Worm (Caenorhabditis elegans) whole organism, L1 larva: ENCODE measurements around the gene amt-3.

Source experiments
- C04F5.9 ChIP-seq: sonication (generic microtip); optimal IDR thresholded peaks from 2 replicates; lab custom pipeline; 2016; ENCODE audit warnings: missing genetic modification characterization, missing compliant biosample characterization
- C34B4.2 ChIP-seq: sonication (generic microtip); optimal IDR thresholded peaks from 2 replicates; lab custom pipeline; 2017; ENCODE audit warnings: mild to moderate bottlenecking, missing genetic modification characterization, missing compliant biosample characterization
- aha-1 ChIP-seq: fragments of 150-350 bp; optimal IDR thresholded peaks from 2 replicates; lab custom pipeline; 2014; ENCODE audit warnings: missing biosample characterization, missing genetic modification characterization
- alr-1 ChIP-seq: fragments of 200-800 bp; sonication (Bioruptor generic); optimal IDR thresholded peaks from 2 replicates; lab custom pipeline; 2018; ENCODE audit warnings: borderline replicate concordance, mild to moderate bottlenecking, missing genetic modification characterization, missing compliant biosample characterization
- ama-1 ChIP-seq: fragments of 150-350 bp; optimal IDR thresholded peaks from 2 replicates; lab custom pipeline; 2014
- ceh-8 ChIP-seq: fragments of 200-800 bp; sonication (Bioruptor generic); optimal IDR thresholded peaks from 2 replicates; lab custom pipeline; 2018; ENCODE audit warnings: mild to moderate bottlenecking, missing genetic modification characterization, moderate library complexity, missing compliant biosample characterization
- ceh-82 ChIP-seq, 3 experiments: fragments of 150-350 bp in 1 of 3; sonication (generic microtip) in 2 of 3; optimal IDR thresholded peaks; 2 replicates each; lab custom pipeline; 2014 to 2017; ENCODE audit warnings: missing biosample characterization in 3 of 3, missing genetic modification characterization in 3 of 3
- dsc-1 ChIP-seq: sonication (generic microtip); optimal IDR thresholded peaks from 2 replicates; lab custom pipeline; 2016; ENCODE audit warnings: mild to moderate bottlenecking, missing genetic modification characterization, missing compliant biosample characterization
- efl-1 ChIP-seq, 4 experiments: fragments of 150-350 bp; optimal IDR thresholded peaks in 3 of 4; peaks in 1 of 4; 1 replicate in 1 of 4; 2 replicates in 3 of 4; lab custom pipeline; 2014; ENCODE audit warnings: missing biosample characterization in 2 of 4, missing genetic modification characterization in 2 of 4, missing genetic modification reagents in 2 of 4
- elt-2 ChIP-seq: sonication (generic microtip); optimal IDR thresholded peaks from 2 replicates; lab custom pipeline; 2016; ENCODE audit warnings: missing genetic modification characterization, mild to moderate bottlenecking, inconsistent platforms, missing compliant biosample characterization, missing genetic modification reagents
- elt-3 ChIP-seq, 6 experiments: fragments of 150-350 bp in 1 of 6; sonication (generic microtip); optimal IDR thresholded peaks; 2 replicates each; lab custom pipeline; 2017 to 2018; ENCODE audit warnings: missing biosample characterization in 6 of 6, missing genetic modification characterization in 6 of 6, inconsistent platforms in 1 of 6
- fkh-4 ChIP-seq: sonication (generic microtip); optimal IDR thresholded peaks from 2 replicates; lab custom pipeline; 2016; ENCODE audit warnings: missing compliant biosample characterization, missing genetic modification characterization, borderline replicate concordance
- fkh-8 ChIP-seq: sonication (generic microtip); optimal IDR thresholded peaks from 2 replicates; lab custom pipeline; 2016; ENCODE audit warnings: mild to moderate bottlenecking, missing genetic modification characterization, missing compliant biosample characterization
- grh-1 ChIP-seq: fragments of 200-800 bp; sonication (Bioruptor generic); IDR thresholded peaks from 2 replicates; pipeline ENCODE4 v1.3.6; 2022; ENCODE audit warnings: missing genetic modification reagents, missing genetic modification characterization, missing compliant biosample characterization
- hlh-17 ChIP-seq: fragments of 200-800 bp; sonication (Bioruptor generic); optimal IDR thresholded peaks from 2 replicates; lab custom pipeline; 2018; ENCODE audit warnings: missing genetic modification characterization, mild to moderate bottlenecking, missing compliant biosample characterization, moderate library complexity, borderline replicate concordance
- hpl-2 ChIP-seq: fragments of 150-350 bp; optimal IDR thresholded peaks from 2 replicates; lab custom pipeline; 2014; ENCODE audit warnings: missing biosample characterization, missing genetic modification reagents, missing genetic modification characterization
- jun-1 ChIP-seq: fragments of 150-350 bp; optimal IDR thresholded peaks from 2 replicates; lab custom pipeline; 2014; ENCODE audit warnings: missing biosample characterization, missing genetic modification reagents, missing genetic modification characterization
- lin-13 ChIP-seq: fragments of 150-350 bp; optimal IDR thresholded peaks from 2 replicates; lab custom pipeline; 2014; ENCODE audit warnings: missing biosample characterization, missing genetic modification reagents, missing genetic modification characterization
- lin-14 ChIP-seq: fragments of 200-800 bp; sonication (Bioruptor generic); optimal IDR thresholded peaks from 2 replicates; lab custom pipeline; 2018; ENCODE audit warnings: mild to moderate bottlenecking, missing genetic modification characterization, moderate library complexity, missing compliant biosample characterization
- lin-35 ChIP-seq, 2 experiments: fragments of 150-350 bp; optimal IDR thresholded peaks; 2 replicates each; lab custom pipeline; 2014; ENCODE audit warnings: missing biosample characterization in 2 of 2, missing genetic modification characterization in 2 of 2, missing genetic modification reagents in 2 of 2
- lin-39 ChIP-seq: fragments of 150-350 bp; optimal IDR thresholded peaks from 2 replicates; lab custom pipeline; 2014; ENCODE audit warnings: missing biosample characterization, missing genetic modification reagents, missing genetic modification characterization
- lsy-2 ChIP-seq, 2 experiments: fragments of 150-350 bp; optimal IDR thresholded peaks; 2 replicates each; lab custom pipeline; 2014; ENCODE audit warnings: missing biosample characterization in 2 of 2, missing genetic modification characterization in 2 of 2
- mef-2 ChIP-seq: fragments of 150-350 bp; optimal IDR thresholded peaks from 2 replicates; lab custom pipeline; 2014; ENCODE audit warnings: missing biosample characterization, missing genetic modification characterization
- mep-1 ChIP-seq: fragments of 150-350 bp; optimal IDR thresholded peaks from 2 replicates; lab custom pipeline; 2014; ENCODE audit warnings: missing biosample characterization, missing genetic modification characterization
- nhr-12 ChIP-seq: sonication (generic microtip); optimal IDR thresholded peaks from 2 replicates; lab custom pipeline; 2017; ENCODE audit warnings: missing biosample characterization, missing genetic modification characterization
- nhr-19 ChIP-seq: fragments of 200-800 bp; sonication (Bioruptor generic); conservative IDR thresholded peaks from 2 replicates; pipeline ENCODE4 v1.3.6; 2022; ENCODE audit warnings: missing genetic modification characterization, missing compliant biosample characterization
- nhr-20 ChIP-seq: sonication (generic microtip); optimal IDR thresholded peaks from 2 replicates; lab custom pipeline; 2016; ENCODE audit warnings: mild to moderate bottlenecking, missing genetic modification characterization, missing compliant biosample characterization
- nhr-47 ChIP-seq: sonication (generic microtip); optimal IDR thresholded peaks from 2 replicates; lab custom pipeline; 2016; ENCODE audit warnings: mild to moderate bottlenecking, missing genetic modification characterization, moderate library complexity, missing compliant biosample characterization
- nhr-71 ChIP-seq: sonication (generic microtip); optimal IDR thresholded peaks from 2 replicates; lab custom pipeline; 2016; ENCODE audit warnings: mild to moderate bottlenecking, missing genetic modification characterization, moderate library complexity, missing compliant biosample characterization
- nhr-76 ChIP-seq: sonication (generic microtip); optimal IDR thresholded peaks from 2 replicates; lab custom pipeline; 2017; ENCODE audit warnings: missing biosample characterization, missing genetic modification characterization
- nhr-77 ChIP-seq: fragments of 150-350 bp; optimal IDR thresholded peaks from 2 replicates; lab custom pipeline; 2014; ENCODE audit warnings: missing biosample characterization, missing genetic modification characterization
- pag-3 ChIP-seq: sonication (generic microtip); optimal IDR thresholded peaks from 2 replicates; lab custom pipeline; 2017; ENCODE audit warnings: missing genetic modification characterization, mild to moderate bottlenecking, missing compliant biosample characterization, antibody characterized with exemption, borderline replicate concordance; ENCODE audit not compliant: insufficient read depth
- pax-3 ChIP-seq: fragments of 200-800 bp; sonication (Bioruptor generic); optimal IDR thresholded peaks from 2 replicates; lab custom pipeline; 2018; ENCODE audit warnings: mild to moderate bottlenecking, missing genetic modification characterization, moderate library complexity, missing compliant biosample characterization
- pqm-1 ChIP-seq: sonication (generic microtip); optimal IDR thresholded peaks from 3 replicates; lab custom pipeline; 2017; ENCODE audit warnings: missing biosample characterization, missing genetic modification characterization
- rnt-1 ChIP-seq: sonication (generic microtip); optimal IDR thresholded peaks from 2 replicates; lab custom pipeline; 2016; ENCODE audit warnings: mild to moderate bottlenecking, missing genetic modification characterization, moderate library complexity, missing compliant biosample characterization
- snpc-4 ChIP-seq: fragments of 150-350 bp; optimal IDR thresholded peaks from 2 replicates; lab custom pipeline; 2014; ENCODE audit warnings: missing biosample characterization, missing genetic modification characterization
- sptf-1 ChIP-seq: fragments of 150-350 bp; optimal IDR thresholded peaks from 2 replicates; lab custom pipeline; 2014; ENCODE audit warnings: missing biosample characterization, missing genetic modification characterization
- swsn-7 ChIP-seq: sonication (generic microtip); optimal IDR thresholded peaks from 2 replicates; lab custom pipeline; 2016; ENCODE audit warnings: missing genetic modification characterization, missing compliant biosample characterization
- unc-130 ChIP-seq: fragments of 150-350 bp; optimal IDR thresholded peaks from 2 replicates; lab custom pipeline; 2017; ENCODE audit warnings: missing biosample characterization, missing genetic modification characterization, inconsistent platforms
- unc-30 ChIP-seq: sonication (generic microtip); optimal IDR thresholded peaks from 2 replicates; lab custom pipeline; 2017; ENCODE audit warnings: missing biosample characterization, missing genetic modification characterization
- unc-98 ChIP-seq: fragments of 200-800 bp; sonication (Bioruptor generic); IDR thresholded peaks from 2 replicates; pipeline ENCODE4 v1.3.6; 2022; ENCODE audit warnings: missing genetic modification characterization, missing compliant biosample characterization
- zag-1 ChIP-seq: fragments of 150-350 bp; optimal IDR thresholded peaks from 2 replicates; lab custom pipeline; 2014; ENCODE audit warnings: missing biosample characterization, missing genetic modification characterization
- zip-4 ChIP-seq: fragments of 200-800 bp; sonication (Bioruptor generic); optimal IDR thresholded peaks from 2 replicates; lab custom pipeline; 2018; ENCODE audit warnings: mild to moderate bottlenecking, missing genetic modification characterization, moderate library complexity, missing compliant biosample characterization
- ztf-11 ChIP-seq, 2 experiments: sonication (generic microtip); optimal IDR thresholded peaks; 2 replicates each; lab custom pipeline; 2016 to 2017; ENCODE audit warnings: missing genetic modification characterization in 2 of 2, missing biosample characterization in 1 of 2, missing compliant biosample characterization in 1 of 2

amt-3 gene

ce11 chrII:8382880-8383279, 13.9 kb upstream of the amt-3 start (continued):
- no peak for TF ChIP-seq aha-1 (tag; lab: Kevin White, UChicago)
- TF ChIP-seq C34B4.2, result no peak
- TF ChIP-seq unc-30, result no peak
- peak; percentile 74 for TF ChIP-seq jun-1
- no peak for TF ChIP-seq swsn-7
- TF ChIP-seq hpl-2, result no peak
- TF ChIP-seq elt-3 (tag; optimal IDR thresholded peaks at IDR 0.05; lab: Kevin White, UChicago), result no peak
- TF ChIP-seq zip-4 (GFP tag; lab: Kevin White, UChicago), result no peak
- TF ChIP-seq nhr-20 (tag; lab: Kevin White, UChicago), result peak; percentile 78
- no peak for TF ChIP-seq lin-13
- TF ChIP-seq nhr-12 (tag; lab: Kevin White, UChicago), result no peak
- TF ChIP-seq pqm-1 (tag; lab: Kevin White, UChicago), result peak; percentile 79
- no peak for TF ChIP-seq ceh-82 (tag; optimal IDR thresholded peaks at IDR 0.05; lab: Kevin White, UChicago)
- no peak for TF ChIP-seq hlh-17 (GFP tag; lab: Kevin White, UChicago)
- TF ChIP-seq fkh-4, result no peak
- TF ChIP-seq mep-1 (tag; lab: Kevin White, UChicago), result no peak
- peak; percentile 68 for TF ChIP-seq nhr-71 (tag; lab: Kevin White, UChicago)
- no peak for TF ChIP-seq ama-1 (lab: Kevin White, UChicago)
- TF ChIP-seq pax-3 (tag; lab: Kevin White, UChicago), result peak; percentile 2
- TF ChIP-seq snpc-4 (tag; lab: Kevin White, UChicago), result no peak
- TF ChIP-seq unc-130 (tag; lab: Kevin White, UChicago), result no peak
- TF ChIP-seq sptf-1, result no peak
- no peak for TF ChIP-seq zag-1
- no peak for TF ChIP-seq C04F5.9 (tag; lab: Kevin White, UChicago)
- TF ChIP-seq grh-1 (GFP tag; lab: Robert Waterston, UW), result no peak
- TF ChIP-seq nhr-77, result no peak
- TF ChIP-seq rnt-1 (tag; lab: Kevin White, UChicago), result no peak
- no peak for TF ChIP-seq nhr-47 (tag; lab: Kevin White, UChicago)
- TF ChIP-seq pag-3, result no peak
- peak; percentile 38 for TF ChIP-seq nhr-19 (GFP tag; lab: Robert Waterston, UW)
- no peak for TF ChIP-seq ceh-8 (GFP tag; lab: Kevin White, UChicago)
- TF ChIP-seq lin-14 (GFP tag; lab: Kevin White, UChicago), result peak; percentile 33
- no peak for TF ChIP-seq dsc-1 (tag; lab: Kevin White, UChicago)
- no peak for TF ChIP-seq unc-98 (GFP tag; lab: Robert Waterston, UW)
- TF ChIP-seq nhr-76 (tag; lab: Kevin White, UChicago), result no peak
- TF ChIP-seq lin-35 (GFP tag; optimal IDR thresholded peaks at IDR 0.05; lab: Kevin White, UChicago), result peak in 1 of 2 experiments; percentile 61
- TF ChIP-seq lsy-2 (tag; optimal IDR thresholded peaks at IDR 0.05; lab: Kevin White, UChicago), result peak in 1 of 2 experiments; percentile 29
- TF ChIP-seq ztf-11 (tag; optimal IDR thresholded peaks at IDR 0.05; lab: Kevin White, UChicago), result no peak
- TF ChIP-seq, all 84 proteins: peak for 14

- no peak for TF ChIP-seq lin-39 (tag; lab: Kevin White, UChicago)
- TF ChIP-seq grh-1 (GFP tag; lab: Robert Waterston, UW), result no peak
- TF ChIP-seq pax-3 (tag; lab: Kevin White, UChicago), result no peak
- no peak for TF ChIP-seq fkh-8 (tag; lab: Kevin White, UChicago)
- TF ChIP-seq efl-1 (optimal IDR thresholded peaks at IDR 0.05; lab: Kevin White, UChicago), result no peak
- TF ChIP-seq efl-1 (GFP tag; optimal IDR thresholded peaks at IDR 0.05 in 1 of 2; lab: Kevin White, UChicago), result no peak
- TF ChIP-seq jun-1, result no peak
- no peak for TF ChIP-seq pqm-1 (tag; lab: Kevin White, UChicago)
- TF ChIP-seq elt-2, result no peak
- TF ChIP-seq mef-2 (tag; lab: Kevin White, UChicago), result no peak
- TF ChIP-seq alr-1 (tag; lab: Kevin White, UChicago), result no peak
These were observed 12.2 kb upstream of the amt-3 start, which contains the start of gene F49E12.12 for ce11 chrII:8381197-8381596. Gene F49E12.12 (plus strand): TSS chrII:8381497.
